Worm (Caenorhabditis elegans): ENCODE measurements around the gene slc-36.5.

DNA sequence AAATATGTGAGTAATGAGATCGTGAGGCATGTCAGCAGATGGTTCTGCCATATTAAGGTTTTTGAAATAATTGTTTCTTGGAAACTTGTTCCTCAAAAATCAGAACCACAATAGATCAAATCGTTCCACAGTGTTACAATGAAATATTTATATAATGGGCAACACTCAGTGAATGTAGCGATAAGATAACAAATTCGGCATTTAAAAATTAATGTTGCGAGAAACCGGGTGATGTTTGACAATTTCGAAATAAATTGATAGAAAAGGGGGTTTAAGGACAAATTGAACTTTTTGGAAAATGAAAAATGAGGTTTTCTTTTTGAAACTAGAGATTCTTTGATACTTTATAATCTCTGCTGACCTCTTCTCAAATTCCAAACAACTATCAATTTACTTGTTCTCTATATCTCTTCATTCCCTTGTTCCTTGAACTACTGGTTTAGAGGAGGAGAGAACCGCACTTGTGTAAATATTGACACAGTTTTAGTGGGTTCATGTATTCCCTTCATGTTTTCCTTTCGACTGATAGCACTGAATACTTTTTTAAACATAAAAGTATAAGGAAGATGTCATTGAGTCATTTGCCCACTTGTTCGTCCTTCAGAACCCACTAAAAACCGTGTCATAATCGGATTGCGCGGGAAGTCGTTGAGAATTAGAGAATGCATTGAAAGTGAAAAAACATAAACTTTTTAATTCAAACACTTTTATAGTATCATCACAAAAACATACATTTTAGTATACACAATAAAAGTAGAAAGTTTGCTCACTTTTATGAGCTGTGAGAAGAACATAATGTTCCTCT, 39.9 kb downstream of the slc-36.5 start:
- TF ChIP-seq him-1 (tag; optimal IDR thresholded peaks at IDR 0.05) (no peak), dao-5 (tag; optimal IDR thresholded peaks at IDR 0.05) (no peak), W03F9.2 (tag; optimal IDR thresholded peaks at IDR 0.05) (no peak)

All from whole organism, L4/young adult.